Worm (Caenorhabditis elegans): ENCODE measurements around the gene T22G5.3.

DNA sequence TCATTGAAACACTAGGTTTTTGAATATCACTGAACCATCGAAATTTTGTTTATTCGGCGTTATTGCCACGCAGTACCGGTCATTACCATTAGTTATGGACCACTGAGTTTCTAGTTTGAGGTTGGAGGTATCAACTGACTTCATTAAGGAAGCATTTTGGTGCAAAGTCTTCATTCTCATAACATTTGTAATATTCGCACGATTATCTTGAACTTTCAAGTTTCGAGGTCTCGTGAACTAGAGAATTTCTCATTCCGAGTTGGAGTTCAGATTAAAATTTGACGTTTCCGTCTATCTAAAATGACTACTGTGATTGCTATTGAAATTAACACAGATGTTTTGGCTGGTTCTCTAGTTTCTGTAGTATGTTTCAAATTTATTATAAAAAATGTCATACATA lies 40.0 kb downstream of the T22G5.3 start, which contains the start of gene srx-42:
- TF ChIP-seq snpc-4 (tag; optimal IDR thresholded peaks at IDR 0.05) (no peak), dmd-4 (tag; optimal IDR thresholded peaks at IDR 0.05) (no peak), nhr-21 (tag; optimal IDR thresholded peaks at IDR 0.05) (no peak), F13H6.1 (tag; optimal IDR thresholded peaks at IDR 0.05) (no peak), aly-2 (tag; optimal IDR thresholded peaks at IDR 0.05) (no peak), lin-39 (tag; optimal IDR thresholded peaks at IDR 0.05) (no peak), unc-39 (tag; optimal IDR thresholded peaks at IDR 0.05) (no peak), nhr-25 (tag; optimal IDR thresholded peaks at IDR 0.05) (no peak)
